Worm (Caenorhabditis elegans) whole organism, mixed stage, embryonic: ENCODE results near the gene mtq-2.

Experiments used
- blmp-1 ChIP-seq: fragments of 150-350 bp; optimal IDR thresholded peaks from 2 replicates; lab custom pipeline; 2014; ENCODE audit warnings: missing biosample characterization, missing genetic modification characterization
- ces-1 ChIP-seq: fragments of 150-350 bp; optimal IDR thresholded peaks from 2 replicates; lab custom pipeline; 2014; ENCODE audit warnings: missing biosample characterization, missing genetic modification reagents, missing genetic modification characterization
- cnd-1 ChIP-seq: fragments of 200-800 bp; sonication (Bioruptor generic); optimal IDR thresholded peaks from 2 replicates; lab custom pipeline; 2018; ENCODE audit warnings: mild to moderate bottlenecking, missing genetic modification characterization, missing compliant biosample characterization
- lin-13 ChIP-seq: fragments of 150-350 bp; optimal IDR thresholded peaks from 2 replicates; lab custom pipeline; 2014; ENCODE audit warnings: missing biosample characterization, missing genetic modification characterization
- lsy-2 ChIP-seq: fragments of 150-350 bp; optimal IDR thresholded peaks from 2 replicates; lab custom pipeline; 2014; ENCODE audit warnings: missing biosample characterization, missing genetic modification characterization
- mep-1 ChIP-seq: fragments of 150-350 bp; optimal IDR thresholded peaks from 2 replicates; lab custom pipeline; 2017; ENCODE audit warnings: missing biosample characterization, missing genetic modification reagents, missing genetic modification characterization, inconsistent platforms
- nhr-12 ChIP-seq: fragments of 150-350 bp; optimal IDR thresholded peaks from 2 replicates; lab custom pipeline; 2014; ENCODE audit warnings: missing biosample characterization, missing genetic modification characterization
- nhr-237 ChIP-seq: fragments of 150-350 bp; optimal IDR thresholded peaks from 2 replicates; lab custom pipeline; 2014; ENCODE audit warnings: missing biosample characterization, missing genetic modification characterization
- nhr-76 ChIP-seq: sonication (generic microtip); optimal IDR thresholded peaks from 2 replicates; lab custom pipeline; 2017; ENCODE audit warnings: missing biosample characterization, missing genetic modification characterization
- pha-4 ChIP-seq: fragments of 150-350 bp; optimal IDR thresholded peaks from 2 replicates; lab custom pipeline; 2018; ENCODE audit warnings: missing biosample characterization, missing genetic modification reagents, missing genetic modification characterization
- snpc-4 ChIP-seq: fragments of 150-350 bp; optimal IDR thresholded peaks from 2 replicates; lab custom pipeline; 2014; ENCODE audit warnings: missing biosample characterization, missing genetic modification characterization
- sptf-1 ChIP-seq: sonication (generic microtip); optimal IDR thresholded peaks from 2 replicates; lab custom pipeline; 2017; ENCODE audit warnings: mild to moderate bottlenecking, missing genetic modification characterization, moderate library complexity, missing compliant biosample characterization
- unc-62 ChIP-seq: fragments of 150-350 bp; optimal IDR thresholded peaks from 2 replicates; lab custom pipeline; 2014; ENCODE audit warnings: missing biosample characterization, missing genetic modification reagents, missing genetic modification characterization
- ztf-11 ChIP-seq: fragments of 150-350 bp; optimal IDR thresholded peaks from 2 replicates; lab custom pipeline; 2014; ENCODE audit warnings: missing biosample characterization, missing genetic modification characterization

- TF ChIP-seq unc-62 (no peak), nhr-76 (tag; lab: Kevin White, UChicago) (no peak), pha-4 (tag; lab: Kevin White, UChicago) (no peak), lsy-2 (no peak), blmp-1 (tag; lab: Kevin White, UChicago) (no peak), ztf-11 (tag; lab: Kevin White, UChicago) (no peak), snpc-4 (tag; lab: Kevin White, UChicago) (no peak), sptf-1 (tag; lab: Kevin White, UChicago) (no peak), ces-1 (GFP tag; lab: Kevin White, UChicago) (peak; percentile 38), cnd-1 (tag; lab: Kevin White, UChicago) (no peak), lin-13 (tag; lab: Kevin White, UChicago) (no peak), nhr-12 (no peak), nhr-237 (tag; lab: Kevin White, UChicago) (no peak), mep-1 (tag; lab: Kevin White, UChicago) (no peak)
Observed at ce11 chrII:2197555-2198288, 8.5 kb upstream of the mtq-2 start, which contains the start of gene C33C12.1.
